Worm (Caenorhabditis elegans) whole organism, young adult: Measurements from ENCODE around the gene W02F12.2.
A peak's percentile ranks its signal among the peaks of the same experiment; 100 is the strongest.

Source experiments
- B0019.2 ChIP-seq: fragments of 200-800 bp; sonication (Bioruptor generic); conservative IDR thresholded peaks from 2 replicates; pipeline ENCODE4 v1.3.6; 2022; ENCODE audit warnings: missing genetic modification reagents, missing genetic modification characterization, missing compliant biosample characterization
- B0035.1 ChIP-seq: sonication (generic microtip); optimal IDR thresholded peaks from 2 replicates; lab custom pipeline; 2016; ENCODE audit warnings: missing genetic modification characterization, mild to moderate bottlenecking, missing compliant biosample characterization, missing genotype, missing genetic modification reagents
- B0261.1 ChIP-seq: sonication (generic microtip); optimal IDR thresholded peaks from 2 replicates; lab custom pipeline; 2016; ENCODE audit warnings: mild to moderate bottlenecking, missing genetic modification characterization, moderate library complexity, missing compliant biosample characterization
- C17E4.6 ChIP-seq: fragments of 200-800 bp; sonication (Bioruptor generic); IDR thresholded peaks from 2 replicates; pipeline ENCODE4 v1.3.6; 2022; ENCODE audit warnings: missing genetic modification reagents, missing genetic modification characterization, missing compliant biosample characterization
- D2030.7 ChIP-seq: fragments of 200-800 bp; sonication (Bioruptor generic); IDR thresholded peaks from 2 replicates; pipeline ENCODE4 v1.3.6; 2022; ENCODE audit warnings: missing genetic modification reagents, missing genetic modification characterization, missing compliant biosample characterization
- F22D6.2 ChIP-seq: sonication (generic microtip); optimal IDR thresholded peaks from 2 replicates; lab custom pipeline; 2016; ENCODE audit warnings: mild to moderate bottlenecking, missing genetic modification characterization, missing compliant biosample characterization
- F23B12.7 ChIP-seq: sonication (generic microtip); optimal IDR thresholded peaks from 2 replicates; lab custom pipeline; 2017; ENCODE audit warnings: missing genetic modification characterization, mild to moderate bottlenecking, missing compliant biosample characterization, antibody characterized with exemption, moderate library complexity; ENCODE audit not compliant: insufficient read depth
- F33H1.4 ChIP-seq: fragments of 200-800 bp; sonication (Bioruptor generic); IDR thresholded peaks from 2 replicates; pipeline ENCODE4 v1.3.6; 2022; ENCODE audit warnings: missing genetic modification reagents, missing genetic modification characterization, missing compliant biosample characterization
- F37B4.10 ChIP-seq: fragments of 200-800 bp; sonication (Bioruptor generic); IDR thresholded peaks from 2 replicates; pipeline ENCODE4 v1.3.6; 2022; ENCODE audit warnings: missing genetic modification characterization, missing compliant biosample characterization
- F39B2.1 ChIP-seq: fragments of 200-800 bp; sonication (Bioruptor generic); IDR thresholded peaks from 2 replicates; pipeline ENCODE4 v1.3.6; 2022; ENCODE audit warnings: missing genetic modification reagents, missing genetic modification characterization, missing compliant biosample characterization
- F57A8.1 ChIP-seq: fragments of 200-800 bp; sonication (Bioruptor generic); optimal IDR thresholded peaks from 2 replicates; lab custom pipeline; 2018; ENCODE audit warnings: mild to moderate bottlenecking, missing genetic modification characterization, moderate library complexity, missing compliant biosample characterization
- K12H6.12 ChIP-seq: fragments of 200-800 bp; sonication (Bioruptor generic); optimal IDR thresholded peaks from 2 replicates; lab custom pipeline; 2018; ENCODE audit warnings: mild to moderate bottlenecking, missing genetic modification characterization, missing compliant biosample characterization
- T07F8.4 ChIP-seq: sonication (generic microtip); optimal IDR thresholded peaks from 2 replicates; lab custom pipeline; 2016; ENCODE audit warnings: mild to moderate bottlenecking, missing genetic modification characterization, moderate library complexity, missing compliant biosample characterization
- T26A5.8 ChIP-seq: sonication (generic microtip); optimal IDR thresholded peaks from 2 replicates; lab custom pipeline; 2016; ENCODE audit warnings: missing genetic modification characterization, missing compliant biosample characterization
- Y53F4B.3 ChIP-seq: fragments of 200-800 bp; sonication (Bioruptor generic); IDR thresholded peaks from 2 replicates; pipeline ENCODE4 v1.3.6; 2022; ENCODE audit warnings: missing genetic modification reagents, missing genetic modification characterization, missing compliant biosample characterization
- Y53G8AR.9 ChIP-seq: fragments of 200-800 bp; sonication (Bioruptor generic); conservative IDR thresholded peaks from 2 replicates; pipeline ENCODE4 v1.3.6; 2022; ENCODE audit warnings: missing genetic modification reagents, missing genetic modification characterization, missing compliant biosample characterization
- aptf-2 ChIP-seq: fragments of 200-800 bp; sonication (Bioruptor generic); conservative IDR thresholded peaks from 2 replicates; pipeline ENCODE4 v1.3.6; 2022; ENCODE audit warnings: missing genetic modification reagents, missing genetic modification characterization, missing compliant biosample characterization
- aptf-3 ChIP-seq: fragments of 200-800 bp; sonication (Bioruptor generic); IDR thresholded peaks from 2 replicates; pipeline ENCODE4 v1.3.6; 2022; ENCODE audit warnings: missing genetic modification characterization, missing compliant biosample characterization
- bed-1 ChIP-seq: fragments of 200-800 bp; sonication (Bioruptor generic); IDR thresholded peaks from 2 replicates; pipeline ENCODE4 v1.3.6; 2022; ENCODE audit warnings: missing genetic modification reagents, missing genetic modification characterization, missing compliant biosample characterization
- ccch-3 ChIP-seq: fragments of 200-800 bp; sonication (Bioruptor generic); optimal IDR thresholded peaks from 2 replicates; lab custom pipeline; 2018; ENCODE audit warnings: mild to moderate bottlenecking, missing genetic modification characterization, missing compliant biosample characterization
- ceh-27 ChIP-seq: fragments of 200-800 bp; sonication (Bioruptor generic); optimal IDR thresholded peaks from 2 replicates; lab custom pipeline; 2018; ENCODE audit warnings: mild to moderate bottlenecking, missing genetic modification characterization, moderate library complexity, missing compliant biosample characterization
- ceh-58 ChIP-seq: fragments of 200-800 bp; sonication (Bioruptor generic); IDR thresholded peaks from 2 replicates; pipeline ENCODE4 v1.3.6; 2022; ENCODE audit warnings: missing genetic modification characterization, missing compliant biosample characterization
- chd-7 ChIP-seq: sonication (generic microtip); optimal IDR thresholded peaks from 2 replicates; lab custom pipeline; 2016; ENCODE audit warnings: mild to moderate bottlenecking, missing genetic modification characterization, moderate library complexity, missing compliant biosample characterization
- egrh-3 ChIP-seq: fragments of 200-800 bp; sonication (Bioruptor generic); IDR thresholded peaks from 2 replicates; pipeline ENCODE4 v1.3.6; 2022; ENCODE audit warnings: missing genetic modification reagents, missing genetic modification characterization, missing compliant biosample characterization
- hlh-26 ChIP-seq: fragments of 200-800 bp; sonication (Bioruptor generic); conservative IDR thresholded peaks from 2 replicates; pipeline ENCODE4 v1.3.6; 2022; ENCODE audit warnings: missing genetic modification reagents, missing genetic modification characterization, missing compliant biosample characterization
- hmg-20 ChIP-seq: fragments of 200-800 bp; sonication (Bioruptor generic); IDR thresholded peaks from 2 replicates; pipeline ENCODE4 v1.3.6; 2022; ENCODE audit warnings: missing genetic modification reagents, missing genetic modification characterization, missing compliant biosample characterization
- hrde-1 ChIP-seq: sonication (generic microtip); optimal IDR thresholded peaks from 2 replicates; lab custom pipeline; 2016; ENCODE audit warnings: missing genetic modification characterization, mild to moderate bottlenecking, missing compliant biosample characterization, moderate library complexity, missing genotype, missing genetic modification reagents, borderline replicate concordance
- hsf-1 ChIP-seq: fragments of 200-800 bp; sonication (Bioruptor generic); IDR thresholded peaks from 2 replicates; pipeline ENCODE4 v1.3.6; 2022; ENCODE audit warnings: missing genetic modification reagents, missing genetic modification characterization, missing compliant biosample characterization
- lin-26 ChIP-seq: fragments of 200-800 bp; sonication (Bioruptor generic); IDR thresholded peaks from 2 replicates; pipeline ENCODE4 v1.3.6; 2022; ENCODE audit warnings: missing genetic modification reagents, missing genetic modification characterization, missing compliant biosample characterization
- lin-40 ChIP-seq: sonication (generic microtip); optimal IDR thresholded peaks from 2 replicates; lab custom pipeline; 2016; ENCODE audit warnings: missing genetic modification characterization, mild to moderate bottlenecking, missing compliant biosample characterization, missing genotype, missing genetic modification reagents
- madf-6 ChIP-seq: fragments of 200-800 bp; sonication (Bioruptor generic); IDR thresholded peaks from 2 replicates; pipeline ENCODE4 v1.3.6; 2022; ENCODE audit warnings: missing genetic modification reagents, missing genetic modification characterization, missing compliant biosample characterization
- madf-8 ChIP-seq: fragments of 200-800 bp; sonication (Bioruptor generic); conservative IDR thresholded peaks from 2 replicates; pipeline ENCODE4 v1.3.6; 2022; ENCODE audit warnings: missing genetic modification reagents, missing genetic modification characterization, missing compliant biosample characterization
- mcd-1 ChIP-seq: fragments of 200-800 bp; sonication (Bioruptor generic); IDR thresholded peaks from 2 replicates; pipeline ENCODE4 v1.3.6; 2022; ENCODE audit warnings: missing genetic modification reagents, missing genetic modification characterization, missing compliant biosample characterization
- nfyb-1 ChIP-seq: fragments of 200-800 bp; sonication (Bioruptor generic); IDR thresholded peaks from 2 replicates; pipeline ENCODE4 v1.3.6; 2022; ENCODE audit warnings: missing genetic modification reagents, missing genetic modification characterization, missing compliant biosample characterization
- nhr-80 ChIP-seq: sonication (generic microtip); optimal IDR thresholded peaks from 2 replicates; lab custom pipeline; 2016; ENCODE audit warnings: missing genetic modification characterization, missing compliant biosample characterization
- nhr-90 ChIP-seq: sonication (generic microtip); optimal IDR thresholded peaks from 2 replicates; lab custom pipeline; 2016; ENCODE audit warnings: missing genotype, mild to moderate bottlenecking, missing genetic modification characterization, missing compliant biosample characterization
- pha-4 ChIP-seq: fragments of 150-350 bp; sonication (generic microtip); optimal IDR thresholded peaks from 2 replicates; lab custom pipeline; 2014; ENCODE audit warnings: missing biosample characterization, missing genetic modification reagents, missing genetic modification characterization
- rec-8 ChIP-seq, 2 experiments: sonication (generic microtip); optimal IDR thresholded peaks; 2 replicates each; lab custom pipeline; 2016; ENCODE audit warnings: mild to moderate bottlenecking in 2 of 2, missing genetic modification characterization in 2 of 2, missing genetic modification reagents in 2 of 2, missing genotype in 2 of 2, missing biosample characterization in 1 of 2, missing compliant biosample characterization in 1 of 2, moderate library complexity in 1 of 2
- sdz-38 ChIP-seq: sonication (generic microtip); optimal IDR thresholded peaks from 2 replicates; lab custom pipeline; 2016; ENCODE audit warnings: missing genotype, missing genetic modification characterization, missing compliant biosample characterization
- snpc-4 ChIP-seq, 5 experiments: fragments of 150-350 bp in 1 of 5; sonication (generic microtip) in 4 of 5; optimal IDR thresholded peaks; 2 replicates each; lab custom pipeline; 2014 to 2018; ENCODE audit warnings: missing genetic modification characterization in 5 of 5, missing biosample characterization in 3 of 5, antibody characterized with exemption in 2 of 5, mild to moderate bottlenecking in 2 of 5, missing compliant biosample characterization in 2 of 5, missing genotype in 2 of 5, moderate library complexity in 2 of 5, missing genetic modification reagents in 1 of 5
- sptf-2 ChIP-seq: fragments of 200-800 bp; sonication (Bioruptor generic); optimal IDR thresholded peaks from 2 replicates; lab custom pipeline; 2018; ENCODE audit warnings: mild to moderate bottlenecking, missing genetic modification characterization, missing compliant biosample characterization
- tbp1 ChIP-seq: fragments of 200-800 bp; sonication (Bioruptor generic); optimal IDR thresholded peaks from 2 replicates; lab custom pipeline; 2018; ENCODE audit warnings: mild to moderate bottlenecking, missing genetic modification characterization, missing compliant biosample characterization
- tbx-9 ChIP-seq: sonication (generic microtip); optimal IDR thresholded peaks from 2 replicates; lab custom pipeline; 2016; ENCODE audit warnings: borderline replicate concordance, missing genetic modification characterization, inconsistent platforms, missing compliant biosample characterization
- tlf-1 ChIP-seq: fragments of 200-800 bp; sonication (Bioruptor generic); optimal IDR thresholded peaks from 2 replicates; lab custom pipeline; 2018; ENCODE audit warnings: mild to moderate bottlenecking, missing genetic modification characterization, missing compliant biosample characterization
- zfh-2 ChIP-seq: fragments of 200-800 bp; sonication (Bioruptor generic); conservative IDR thresholded peaks from 2 replicates; pipeline ENCODE4 v1.3.6; 2022; ENCODE audit warnings: missing genetic modification reagents, missing genetic modification characterization, missing compliant biosample characterization
- ztf-18 ChIP-seq: sonication (generic microtip); optimal IDR thresholded peaks from 2 replicates; lab custom pipeline; 2016; ENCODE audit warnings: missing genotype, mild to moderate bottlenecking, missing genetic modification characterization, missing compliant biosample characterization
- ztf-3 ChIP-seq: fragments of 200-800 bp; sonication (Bioruptor generic); optimal IDR thresholded peaks from 2 replicates; lab custom pipeline; 2018; ENCODE audit warnings: mild to moderate bottlenecking, missing genetic modification characterization, missing compliant biosample characterization

W02F12.2 gene

DNA sequence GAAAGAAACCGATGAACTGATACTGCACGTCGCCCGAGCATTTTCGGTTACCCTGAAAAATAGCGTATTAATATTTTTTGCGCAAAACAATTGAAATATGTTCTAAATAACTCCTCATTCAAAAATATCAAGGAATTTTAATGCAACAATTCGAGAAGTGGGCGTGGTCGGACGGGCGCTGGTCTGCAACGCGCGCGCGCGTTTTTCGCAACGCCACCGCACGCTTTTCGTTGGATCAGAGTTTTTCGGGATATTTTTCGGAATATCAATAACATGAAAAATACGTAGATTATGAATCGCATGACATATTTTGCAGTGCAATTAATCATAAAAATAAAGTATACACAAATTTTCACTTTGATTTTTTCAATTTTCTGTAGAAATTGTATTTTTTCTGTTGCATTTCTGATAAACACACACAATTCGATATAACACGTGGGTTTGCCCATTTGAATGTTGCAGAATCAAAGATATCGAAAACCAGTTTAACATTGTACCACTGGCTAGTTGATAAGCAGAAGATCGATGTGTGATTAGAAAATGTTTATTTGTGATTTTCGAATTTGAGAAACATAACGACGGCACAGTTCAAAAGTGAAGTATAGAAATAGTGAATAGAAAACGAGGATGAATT is 11.7 kb upstream of the W02F12.2 start, which contains the start of gene dlst-1 (continued):
- TF ChIP-seq B0261.1 (tag; lab: Kevin White, UChicago) (peak; percentile 24), pha-4 (tag; lab: Kevin White, UChicago) (no peak), nfyb-1 (GFP tag; lab: Robert Waterston, UW) (no peak; the same call in 1 of the 2 replicates), nhr-80 (tag; lab: Kevin White, UChicago) (peak; percentile 12), F37B4.10 (GFP tag; lab: Robert Waterston, UW) (no peak), madf-6 (GFP tag; lab: Robert Waterston, UW) (peak; percentile 77), hmg-20 (GFP tag; lab: Robert Waterston, UW) (no peak), tlf-1 (GFP tag; lab: Kevin White, UChicago) (no peak), tbx-9 (tag; lab: Kevin White, UChicago) (no peak), lin-26 (no peak), hsf-1 (GFP tag; lab: Robert Waterston, UW) (0 out of 2 replicates have a peak, but pooled peaks have one; percentile 17), F33H1.4 (GFP tag; lab: Robert Waterston, UW) (0 out of 2 replicates have a peak, but pooled peaks have one; percentile 23), F22D6.2 (tag; lab: Kevin White, UChicago) (no peak), ceh-58 (GFP tag; lab: Robert Waterston, UW) (no peak), C17E4.6 (GFP tag; lab: Robert Waterston, UW) (no peak), mcd-1 (GFP tag; lab: Robert Waterston, UW) (peak; percentile 51), hlh-26 (GFP tag; lab: Robert Waterston, UW) (no peak), nhr-90 (tag; lab: Kevin White, UChicago) (no peak), madf-8 (GFP tag; lab: Robert Waterston, UW) (peak; percentile 35), T07F8.4 (no peak), ztf-3 (GFP tag; lab: Kevin White, UChicago) (no peak), F23B12.7 (tag; lab: Kevin White, UChicago) (no peak), T26A5.8 (tag; lab: Kevin White, UChicago) (no peak), bed-1 (no peak), snpc-4 (GFP tag; optimal IDR thresholded peaks at IDR 0.05; lab: Kevin White, UChicago) (peak; percentile 3), snpc-4 (tag; optimal IDR thresholded peaks at IDR 0.05; lab: Kevin White, UChicago) (peak in 2 of 4 experiments; percentile 45 to 50), D2030.7 (GFP tag; lab: Robert Waterston, UW) (peak; percentile 16; the same call in 1 of the 2 replicates), F57A8.1 (GFP tag; lab: Kevin White, UChicago) (no peak), aptf-3 (no peak), chd-7 (tag; lab: Kevin White, UChicago) (no peak), ceh-27 (GFP tag; lab: Kevin White, UChicago) (no peak), hrde-1 (no peak), aptf-2 (no peak), tbp1 (GFP tag; lab: Kevin White, UChicago) (peak; percentile 36), Y53F4B.3 (GFP tag; lab: Robert Waterston, UW) (no peak), sdz-38 (tag; lab: Kevin White, UChicago) (no peak), zfh-2 (GFP tag; lab: Robert Waterston, UW) (peak; percentile 57; the same call in 1 of the 2 replicates), rec-8 (tag; optimal IDR thresholded peaks at IDR 0.05; lab: Kevin White, UChicago) (no peak), B0035.1 (tag; lab: Kevin White, UChicago) (no peak), sptf-2 (peak; percentile 6), egrh-3 (GFP tag; lab: Robert Waterston, UW) (no peak), lin-40 (tag; lab: Kevin White, UChicago) (peak; percentile 50), Y53G8AR.9 (GFP tag; lab: Robert Waterston, UW) (no peak), ccch-3 (GFP tag; lab: Kevin White, UChicago) (no peak), B0019.2 (GFP tag; lab: Robert Waterston, UW) (no peak), ztf-18 (tag; lab: Kevin White, UChicago) (peak; percentile 17), F39B2.1 (GFP tag; lab: Robert Waterston, UW) (no peak), K12H6.12 (no peak)
